Worm (Caenorhabditis elegans) whole organism, L1 larva: ENCODE measurements around the gene cdc-48.1.

Experiments used
- C04F5.9 ChIP-seq: sonication (generic microtip); optimal IDR thresholded peaks from 2 replicates; lab custom pipeline; 2016; ENCODE audit warnings: missing genetic modification characterization, missing compliant biosample characterization
- Y116A8C.19 ChIP-seq: sonication (generic microtip); optimal IDR thresholded peaks from 2 replicates; lab custom pipeline; 2016; ENCODE audit warnings: missing compliant biosample characterization, missing genetic modification characterization, borderline replicate concordance
- aly-2 ChIP-seq: fragments of 150-350 bp; optimal IDR thresholded peaks from 2 replicates; lab custom pipeline; 2014; ENCODE audit warnings: missing biosample characterization, missing genetic modification characterization
- ama-1 ChIP-seq: fragments of 150-350 bp; optimal IDR thresholded peaks from 2 replicates; lab custom pipeline; 2014
- elt-3 ChIP-seq, 6 experiments: fragments of 150-350 bp in 1 of 6; sonication (generic microtip); optimal IDR thresholded peaks; 2 replicates each; lab custom pipeline; 2017 to 2018; ENCODE audit warnings: missing biosample characterization in 6 of 6, missing genetic modification characterization in 6 of 6, inconsistent platforms in 1 of 6
- mdl-1 ChIP-seq, 2 experiments: fragments of 150-350 bp; optimal IDR thresholded peaks; 2 replicates each; lab custom pipeline; 2014 to 2017; ENCODE audit warnings: missing biosample characterization in 2 of 2, missing genetic modification characterization in 2 of 2, inconsistent platforms in 1 of 2
- nhr-71 ChIP-seq: sonication (generic microtip); optimal IDR thresholded peaks from 2 replicates; lab custom pipeline; 2016; ENCODE audit warnings: mild to moderate bottlenecking, missing genetic modification characterization, moderate library complexity, missing compliant biosample characterization
- nhr-76 ChIP-seq: sonication (generic microtip); optimal IDR thresholded peaks from 2 replicates; lab custom pipeline; 2017; ENCODE audit warnings: missing biosample characterization, missing genetic modification characterization
- nhr-77 ChIP-seq: fragments of 150-350 bp; optimal IDR thresholded peaks from 2 replicates; lab custom pipeline; 2014; ENCODE audit warnings: missing biosample characterization, missing genetic modification characterization

DNA sequence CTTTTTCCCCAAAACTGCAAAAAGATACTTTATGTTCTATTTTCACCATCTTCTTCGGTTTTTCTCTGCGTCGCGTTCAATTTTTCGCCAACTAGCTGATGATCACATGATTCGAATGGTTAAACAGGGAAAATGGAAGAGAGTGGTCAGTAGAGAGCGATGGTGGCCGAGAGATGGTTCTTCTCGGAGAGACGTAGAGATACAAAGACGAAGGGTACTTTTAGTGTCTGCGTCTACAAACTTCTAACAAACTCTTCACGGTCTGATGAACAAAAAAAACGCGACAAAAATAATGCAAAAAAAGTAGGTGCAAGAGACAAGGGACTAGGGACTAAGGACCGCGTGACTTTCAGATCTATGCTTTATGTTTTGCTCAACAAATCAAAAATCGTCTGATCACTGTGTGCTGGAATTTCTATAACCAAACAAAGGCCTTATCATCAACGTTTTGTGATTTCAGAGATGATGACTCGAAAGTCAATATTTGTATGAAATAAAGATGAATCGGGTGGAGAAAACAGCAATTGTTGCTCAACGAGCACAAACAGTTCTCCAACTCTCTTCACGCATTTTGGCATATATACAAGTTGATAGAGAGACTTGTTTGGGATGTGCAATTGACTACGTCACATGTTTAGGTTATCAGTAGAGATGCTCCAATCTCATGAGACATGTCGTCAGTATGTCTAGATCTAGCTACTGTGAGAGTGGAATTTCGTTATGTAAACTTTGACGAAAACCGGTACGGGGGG, 11.0 kb downstream of the cdc-48.1 start:
- peak; percentile 97 for TF ChIP-seq aly-2 (tag; lab: Kevin White, UChicago)
- TF ChIP-seq Y116A8C.19 (tag; lab: Kevin White, UChicago): no peak
- TF ChIP-seq nhr-71 (tag; lab: Kevin White, UChicago): peak; percentile 99
- peak; percentile 82 for TF ChIP-seq C04F5.9
- TF ChIP-seq ama-1 (lab: Kevin White, UChicago): peak; percentile 97
- peak; percentile 89 for TF ChIP-seq nhr-77 (tag; lab: Kevin White, UChicago)
- peak in 3 of 6 experiments; percentile 26 to 97 (median 96) for TF ChIP-seq elt-3 (tag; optimal IDR thresholded peaks at IDR 0.05; lab: Kevin White, UChicago)
- TF ChIP-seq mdl-1 (tag; optimal IDR thresholded peaks at IDR 0.05; lab: Kevin White, UChicago): peak; percentile 32 to 96
- no peak for TF ChIP-seq nhr-76 (tag; lab: Kevin White, UChicago)
